Fruit fly (Drosophila melanogaster) whole organism, embryonic: ENCODE data around the gene FIG4.

Source experiments
- Atf3 ChIP-seq: fragments of 200-800 bp; sonication (Bioruptor generic); optimal IDR thresholded peaks from 3 replicates; lab custom pipeline; 2016; ENCODE audit warnings: missing biosample characterization, missing genetic modification characterization
- CG10321 ChIP-seq: fragments of 200-800 bp; sonication (Bioruptor generic); IDR thresholded peaks from 2 replicates; pipeline ENCODE4 v1.3.6; 2022; ENCODE audit warnings: missing biosample characterization, missing genetic modification characterization
- CG10959 ChIP-seq: fragments of 200-800 bp; sonication (Bioruptor generic); IDR thresholded peaks from 2 replicates; pipeline ENCODE4 v1.3.6; 2022; ENCODE audit warnings: missing biosample characterization, missing genetic modification characterization
- CG11723 ChIP-seq: fragments of 200-800 bp; sonication (Bioruptor generic); optimal IDR thresholded peaks from 2 replicates; lab custom pipeline; 2017; ENCODE audit warnings: missing biosample characterization, mild to moderate bottlenecking, missing genetic modification characterization
- CG13624 ChIP-seq: fragments of 200-800 bp; sonication (Bioruptor generic); optimal IDR thresholded peaks from 2 replicates; lab custom pipeline; 2016; ENCODE audit warnings: missing biosample characterization, missing genetic modification characterization
- CG13775 ChIP-seq: fragments of 200-800 bp; sonication (Bioruptor generic); optimal IDR thresholded peaks from 3 replicates; lab custom pipeline; 2017; ENCODE audit warnings: missing biosample characterization, mild to moderate bottlenecking, missing genetic modification characterization
- CG15011 ChIP-seq: fragments of 200-800 bp; sonication (Bioruptor generic); optimal IDR thresholded peaks from 3 replicates; lab custom pipeline; 2018; ENCODE audit warnings: missing biosample characterization, mild to moderate bottlenecking, missing genetic modification characterization
- CG15479 ChIP-seq: fragments of 200-800 bp; sonication (Bioruptor generic); optimal IDR thresholded peaks from 3 replicates; lab custom pipeline; 2019; ENCODE audit warnings: missing biosample characterization, mild to moderate bottlenecking, missing genetic modification characterization, moderate library complexity
- CG1792 ChIP-seq: fragments of 200-800 bp; sonication (Bioruptor generic); optimal IDR thresholded peaks from 2 replicates; lab custom pipeline; 2016; ENCODE audit warnings: missing biosample characterization, missing genetic modification characterization
- CG2120 ChIP-seq: fragments of 200-800 bp; sonication (Bioruptor generic); optimal IDR thresholded peaks from 3 replicates; lab custom pipeline; 2016; ENCODE audit warnings: missing biosample characterization, missing genetic modification characterization
- CG2199 ChIP-seq: fragments of 200-800 bp; sonication (Bioruptor generic); IDR thresholded peaks from 3 replicates; pipeline ENCODE4 v1.3.6; 2022; ENCODE audit warnings: missing biosample characterization, missing genetic modification characterization
- CG31224 ChIP-seq: fragments of 200-800 bp; sonication (Bioruptor generic); IDR thresholded peaks from 2 replicates; pipeline ENCODE4 v1.3.6; 2022; ENCODE audit warnings: missing biosample characterization, missing genetic modification characterization
- CG3281 ChIP-seq: fragments of 200-800 bp; sonication (Bioruptor generic); optimal IDR thresholded peaks from 3 replicates; lab custom pipeline; 2017; ENCODE audit warnings: missing biosample characterization, mild to moderate bottlenecking, missing genetic modification characterization
- CG34376 ChIP-seq: fragments of 200-800 bp; sonication (Bioruptor generic); optimal IDR thresholded peaks from 2 replicates; lab custom pipeline; 2018; ENCODE audit warnings: missing biosample characterization, mild to moderate bottlenecking, missing genetic modification characterization
- CG4617 ChIP-seq: fragments of 200-800 bp; sonication (Bioruptor generic); optimal IDR thresholded peaks from 3 replicates; lab custom pipeline; 2016; ENCODE audit warnings: missing biosample characterization, missing genetic modification characterization, borderline replicate concordance
- CG7963 ChIP-seq: fragments of 200-800 bp; sonication (Bioruptor generic); IDR thresholded peaks from 3 replicates; pipeline ENCODE4 v1.3.6; 2022; ENCODE audit warnings: missing biosample characterization, missing genetic modification characterization; ENCODE audit not compliant: partially characterized antibody
- CG8388 ChIP-seq: fragments of 200-800 bp; sonication (Bioruptor generic); optimal IDR thresholded peaks from 2 replicates; lab custom pipeline; 2019; ENCODE audit warnings: missing biosample characterization, mild to moderate bottlenecking, missing genetic modification characterization, moderate library complexity
- CG9797 ChIP-seq: fragments of 200-800 bp; sonication (Bioruptor generic); optimal IDR thresholded peaks from 3 replicates; lab custom pipeline; 2018; ENCODE audit warnings: missing biosample characterization, mild to moderate bottlenecking, missing genetic modification characterization
- Dad ChIP-seq: fragments of 200-800 bp; sonication (Bioruptor generic); optimal IDR thresholded peaks from 3 replicates; lab custom pipeline; 2016; ENCODE audit warnings: missing biosample characterization, missing genetic modification characterization
- Dp ChIP-seq: fragments of 200-800 bp; sonication (Bioruptor generic); optimal IDR thresholded peaks from 2 replicates; lab custom pipeline; 2018; ENCODE audit warnings: missing biosample characterization, mild to moderate bottlenecking, missing genetic modification characterization, moderate library complexity
- Fer3 ChIP-seq: fragments of 200-800 bp; sonication (Bioruptor generic); optimal IDR thresholded peaks from 2 replicates; lab custom pipeline; 2018; ENCODE audit warnings: missing biosample characterization, mild to moderate bottlenecking, missing genetic modification characterization, moderate library complexity
- Hand ChIP-seq: fragments of 200-800 bp; sonication (Bioruptor generic); optimal IDR thresholded peaks from 2 replicates; lab custom pipeline; 2017; ENCODE audit warnings: mild to moderate bottlenecking, missing biosample characterization, missing genetic modification reagents, missing genetic modification characterization
- NFAT ChIP-seq: fragments of 200-800 bp; sonication (Bioruptor generic); IDR thresholded peaks from 2 replicates; pipeline ENCODE4 v1.3.6; 2022; ENCODE audit warnings: missing biosample characterization, missing genetic modification characterization
- Opbp ChIP-seq: fragments of 200-800 bp; sonication (Bioruptor generic); IDR thresholded peaks from 3 replicates; pipeline ENCODE4 v1.3.6; 2022; ENCODE audit warnings: missing biosample characterization, missing genetic modification characterization; ENCODE audit not compliant: partially characterized antibody
- Sox100B ChIP-seq: fragments of 200-800 bp; sonication (Bioruptor generic); optimal IDR thresholded peaks from 3 replicates; lab custom pipeline; 2018; ENCODE audit warnings: missing biosample characterization, mild to moderate bottlenecking, missing genetic modification characterization
- ash1 ChIP-seq: fragments of 200-800 bp; sonication (Bioruptor generic); optimal IDR thresholded peaks from 2 replicates; lab custom pipeline; 2018; ENCODE audit warnings: missing biosample characterization, mild to moderate bottlenecking, missing genetic modification characterization
- bab2 ChIP-seq: fragments of 200-800 bp; sonication (Bioruptor generic); optimal IDR thresholded peaks from 2 replicates; lab custom pipeline; 2016; ENCODE audit warnings: missing biosample characterization, missing genetic modification characterization
- bsh ChIP-seq, 2 experiments: fragments of 200-800 bp; sonication (Bioruptor generic); optimal IDR thresholded peaks; 2 replicates each; lab custom pipeline; 2017 to 2018; ENCODE audit warnings: mild to moderate bottlenecking in 2 of 2, missing biosample characterization in 2 of 2, missing genetic modification characterization in 2 of 2, moderate library complexity in 1 of 2
- btn ChIP-seq: fragments of 200-800 bp; sonication (Bioruptor generic); optimal IDR thresholded peaks from 2 replicates; lab custom pipeline; 2016; ENCODE audit warnings: missing biosample characterization, missing genetic modification characterization
- cas ChIP-seq: fragments of 200-800 bp; sonication (Bioruptor generic); IDR thresholded peaks from 2 replicates; pipeline ENCODE4 v1.3.6; 2022; ENCODE audit warnings: missing biosample characterization, missing genetic modification characterization
- corto ChIP-seq: fragments of 200-800 bp; sonication (Bioruptor generic); optimal IDR thresholded peaks from 2 replicates; lab custom pipeline; 2016; ENCODE audit warnings: missing biosample characterization, mild to moderate bottlenecking, missing genetic modification characterization, moderate library complexity
- gce ChIP-seq: fragments of 200-800 bp; sonication (Bioruptor generic); IDR thresholded peaks from 3 replicates; pipeline ENCODE4 v1.3.6; 2022; ENCODE audit warnings: missing biosample characterization, missing genetic modification characterization
- gem ChIP-seq: fragments of 200-800 bp; sonication (Bioruptor generic); optimal IDR thresholded peaks from 2 replicates; lab custom pipeline; 2019; ENCODE audit warnings: missing biosample characterization, mild to moderate bottlenecking, missing genetic modification characterization, moderate library complexity
- ind ChIP-seq: fragments of 200-800 bp; sonication (Bioruptor generic); optimal IDR thresholded peaks from 3 replicates; lab custom pipeline; 2016; ENCODE audit warnings: missing biosample characterization, missing genetic modification characterization
- mirr ChIP-seq: fragments of 200-800 bp; sonication (Bioruptor generic); optimal IDR thresholded peaks from 3 replicates; lab custom pipeline; 2018; ENCODE audit warnings: missing biosample characterization, mild to moderate bottlenecking, missing genetic modification characterization
- otp ChIP-seq: fragments of 200-800 bp; sonication (Bioruptor generic); IDR thresholded peaks from 3 replicates; pipeline ENCODE4, ENCODE4 v1.3.6; 2022; ENCODE audit warnings: missing biosample characterization, missing genetic modification characterization
- pnt ChIP-seq: fragments of 200-800 bp; sonication (Bioruptor generic); optimal IDR thresholded peaks from 3 replicates; lab custom pipeline; 2016; ENCODE audit warnings: missing biosample characterization, missing genetic modification characterization
- psq ChIP-seq: fragments of 200-800 bp; sonication (Bioruptor generic); optimal IDR thresholded peaks from 2 replicates; lab custom pipeline; 2017; ENCODE audit warnings: missing biosample characterization, missing genetic modification characterization
- run ChIP-seq: fragments of 200-800 bp; sonication (Bioruptor generic); optimal IDR thresholded peaks from 3 replicates; lab custom pipeline; 2018; ENCODE audit warnings: missing biosample characterization, mild to moderate bottlenecking, missing genetic modification characterization
- sens-2 ChIP-seq: fragments of 200-800 bp; sonication (Bioruptor generic); IDR thresholded peaks from 2 replicates; pipeline ENCODE4 v1.3.6; 2022; ENCODE audit warnings: missing biosample characterization, missing genetic modification characterization
- sim ChIP-seq: fragments of 200-800 bp; sonication (Bioruptor generic); IDR thresholded peaks from 2 replicates; pipeline ENCODE4 v1.3.6; 2022; ENCODE audit warnings: missing biosample characterization, missing genetic modification characterization
- slbo ChIP-seq: fragments of 200-800 bp; sonication (Bioruptor generic); IDR thresholded peaks from 2 replicates; pipeline ENCODE4 v1.3.6; 2022; ENCODE audit warnings: missing biosample characterization, missing genetic modification characterization
- slp2 ChIP-seq: fragments of 200-800 bp; sonication (Bioruptor generic); optimal IDR thresholded peaks from 2 replicates; lab custom pipeline; 2016; ENCODE audit warnings: missing biosample characterization, missing genetic modification characterization
- sna ChIP-seq: fragments of 200-800 bp; sonication (Bioruptor generic); IDR thresholded peaks from 2 replicates; pipeline ENCODE4 v1.3.6; 2022; ENCODE audit warnings: missing biosample characterization, missing genetic modification characterization; ENCODE audit not compliant: partially characterized antibody
- sqz ChIP-seq: fragments of 200-800 bp; sonication (Bioruptor generic); optimal IDR thresholded peaks from 3 replicates; lab custom pipeline; 2018; ENCODE audit warnings: missing biosample characterization, mild to moderate bottlenecking, missing genetic modification characterization
- stwl ChIP-seq: fragments of 200-800 bp; sonication (Bioruptor generic); optimal IDR thresholded peaks from 3 replicates; lab custom pipeline; 2018; ENCODE audit warnings: missing biosample characterization, mild to moderate bottlenecking, missing genetic modification characterization, moderate library complexity
- tll ChIP-seq, 2 experiments: fragments of 200-800 bp in 1 of 2; fragments of >200 bp in 1 of 2; sonication (Bioruptor generic) in 1 of 2; optimal IDR thresholded peaks; 2 replicates each; lab custom pipeline; 2017 to 2019; ENCODE audit warnings: missing biosample characterization in 2 of 2, missing genetic modification characterization in 2 of 2, mild to moderate bottlenecking in 1 of 2, moderate library complexity in 1 of 2
- trh ChIP-seq: fragments of 200-800 bp; sonication (Bioruptor generic); optimal IDR thresholded peaks from 2 replicates; lab custom pipeline; 2016; ENCODE audit warnings: missing biosample characterization, missing genetic modification characterization
- tx ChIP-seq: fragments of 200-800 bp; sonication (Bioruptor generic); optimal IDR thresholded peaks from 2 replicates; lab custom pipeline; 2016; ENCODE audit warnings: missing biosample characterization, missing genetic modification characterization
- vnd ChIP-seq: fragments of 200-800 bp; sonication (Bioruptor generic); IDR thresholded peaks from 3 replicates; pipeline ENCODE4 v1.3.6; 2022; ENCODE audit warnings: missing biosample characterization, missing genetic modification characterization; ENCODE audit not compliant: partially characterized antibody
- zfh2 ChIP-seq: fragments of 200-800 bp; sonication (Bioruptor generic); optimal IDR thresholded peaks from 2 replicates; lab custom pipeline; 2016; ENCODE audit warnings: missing biosample characterization, missing genetic modification characterization

The FIG4 gene

DNA sequence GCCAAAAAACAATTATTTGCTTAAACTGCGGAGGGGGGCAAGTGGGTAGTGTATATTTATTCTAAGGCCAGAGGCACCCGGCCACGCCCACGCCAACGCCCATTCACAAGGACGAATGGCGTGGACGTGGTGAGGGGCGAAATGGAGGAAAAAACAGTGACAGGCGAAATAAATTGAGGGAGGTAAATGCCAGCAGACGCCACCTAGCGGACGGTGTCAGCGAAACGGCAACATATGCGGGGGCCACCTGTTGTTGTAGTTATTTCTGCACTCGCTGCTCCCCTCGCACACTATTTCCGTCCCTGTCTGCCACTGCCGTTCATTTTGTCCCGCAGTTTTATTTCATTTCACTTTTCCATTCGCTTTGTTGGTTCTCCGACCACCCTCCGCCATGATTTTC is 47.0 kb upstream of the FIG4 start (continued):
- TF ChIP-seq CG34376 (GFP tag; lab: Kevin White, UChicago) (no peak), pnt (GFP tag; lab: Kevin White, UChicago) (no peak), CG2120 (no peak), bab2 (GFP tag; lab: Kevin White, UChicago) (no peak), CG13775 (GFP tag; lab: Kevin White, UChicago) (no peak), CG9797 (GFP tag; lab: Kevin White, UChicago) (no peak), cas (GFP tag; lab: Robert Waterston, UW) (no peak), CG11723 (GFP tag; lab: Kevin White, UChicago) (no peak), corto (GFP tag; lab: Kevin White, UChicago) (no peak), tx (GFP tag; lab: Kevin White, UChicago) (no peak), mirr (peak; percentile 7), bsh (GFP tag; optimal IDR thresholded peaks at IDR 0.05; lab: Kevin White, UChicago) (no peak), gce (no peak), Opbp (GFP tag; lab: Robert Waterston, UW) (no peak), CG10959 (GFP tag; lab: Robert Waterston, UW) (peak; percentile 34; the same call in 1 of the 2 replicates), sqz (GFP tag; lab: Kevin White, UChicago) (no peak), CG8388 (GFP tag; lab: Kevin White, UChicago) (no peak), zfh2 (GFP tag; lab: Kevin White, UChicago) (no peak), CG3281 (GFP tag; lab: Kevin White, UChicago) (no peak), CG10321 (GFP tag; lab: Robert Waterston, UW) (0 out of 2 replicates have a peak, but pooled peaks have one; percentile 12), stwl (no peak), slp2 (GFP tag; lab: Kevin White, UChicago) (no peak), Dp (no peak), Dad (GFP tag; lab: Kevin White, UChicago) (no peak), CG15479 (GFP tag; lab: Kevin White, UChicago) (no peak), sens-2 (no peak), CG15011 (no peak), tll (GFP tag; optimal IDR thresholded peaks at IDR 0.05; lab: Kevin White, UChicago) (no peak), Sox100B (GFP tag; lab: Kevin White, UChicago) (no peak), CG4617 (no peak), sim (GFP tag; lab: Robert Waterston, UW) (no peak), gem (tag; lab: Kevin White, UChicago) (no peak), trh (GFP tag; lab: Kevin White, UChicago) (no peak), Hand (GFP tag; lab: Kevin White, UChicago) (no peak), btn (GFP tag; lab: Kevin White, UChicago) (no peak), CG7963 (GFP tag; lab: Robert Waterston, UW) (no peak), CG1792 (GFP tag; lab: Kevin White, UChicago) (no peak), ash1 (GFP tag; lab: Kevin White, UChicago) (no peak), CG13624 (no peak), CG31224 (GFP tag; lab: Robert Waterston, UW) (no peak), psq (GFP tag; lab: Kevin White, UChicago) (no peak), ind (GFP tag; lab: Kevin White, UChicago) (peak; percentile 32), slbo (peak; percentile 27; the same call in 1 of the 2 replicates), NFAT (GFP tag; lab: Robert Waterston, UW) (0 out of 2 replicates have a peak, but pooled peaks have one; percentile 23), vnd (GFP tag; lab: Robert Waterston, UW) (no peak), Fer3 (tag; lab: Kevin White, UChicago) (no peak), Atf3 (no peak), sna (GFP tag; lab: Robert Waterston, UW) (no peak), run (no peak), CG2199 (GFP tag; lab: Robert Waterston, UW) (no peak), otp (GFP tag; lab: Robert Waterston, UW) (0 out of 3 replicates have a peak, but pooled peaks have one; percentile 42)
